Worm (Caenorhabditis elegans) whole organism, dauer: Measurements from ENCODE around the gene C15F1.8.

ENCODE experiments used
- unc-62 ChIP-seq: sonication (generic microtip); optimal IDR thresholded peaks from 2 replicates; lab custom pipeline; 2017; ENCODE audit warnings: missing biosample characterization, missing genetic modification reagents, missing genetic modification characterization

Gene C15F1.8

DNA sequence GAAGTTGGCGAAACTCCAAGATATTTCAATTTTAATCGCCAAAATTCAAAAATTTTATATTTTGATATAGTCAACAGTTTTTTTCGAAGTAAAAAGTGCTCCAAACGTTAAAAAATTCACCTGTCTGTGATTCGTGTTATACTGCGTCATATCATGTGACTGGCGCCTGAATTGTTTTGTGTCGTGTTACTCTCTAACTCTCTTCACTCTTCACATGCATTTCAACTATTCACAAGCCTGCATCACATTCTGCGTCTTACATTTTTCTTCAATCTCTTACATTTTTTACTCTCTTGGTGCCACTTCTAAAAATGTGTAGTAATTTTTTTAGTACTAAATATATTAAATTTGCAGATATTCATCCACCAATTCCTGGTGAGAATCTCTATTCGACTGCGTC, 49.2 kb downstream of the C15F1.8 start, which contains the start of gene flcn-1:
TSS of gene flcn-1 (plus strand) at position 348 of the 400 bp plus-strand sequence.
- no peak for TF ChIP-seq unc-62 (GFP tag; lab: Kevin White, UChicago)

DNA sequence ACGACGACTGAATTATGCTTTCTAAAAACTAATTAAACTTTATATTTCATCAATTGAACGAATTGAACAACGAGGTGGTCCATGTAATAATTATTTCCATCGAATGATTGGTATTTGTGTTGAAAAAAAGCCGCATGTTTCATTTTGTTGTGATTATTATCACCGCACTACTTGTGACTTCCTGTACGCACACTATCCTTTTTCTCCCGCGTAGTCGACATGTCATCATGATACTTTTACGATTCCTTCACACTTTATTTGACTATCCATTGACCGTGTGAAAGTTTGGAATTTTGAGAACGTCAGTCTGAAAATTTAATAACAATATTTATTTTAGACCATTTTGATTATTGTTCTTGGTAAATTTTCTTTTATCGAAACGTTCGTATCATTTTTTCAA, 50.0 kb downstream of the C15F1.8 start, which contains the start of gene F22D3.4:
TSS of gene F22D3.4 (minus strand) at position 1 of the 400 bp plus-strand sequence.
- TF ChIP-seq unc-62 (GFP tag; lab: Kevin White, UChicago): no peak

DNA sequence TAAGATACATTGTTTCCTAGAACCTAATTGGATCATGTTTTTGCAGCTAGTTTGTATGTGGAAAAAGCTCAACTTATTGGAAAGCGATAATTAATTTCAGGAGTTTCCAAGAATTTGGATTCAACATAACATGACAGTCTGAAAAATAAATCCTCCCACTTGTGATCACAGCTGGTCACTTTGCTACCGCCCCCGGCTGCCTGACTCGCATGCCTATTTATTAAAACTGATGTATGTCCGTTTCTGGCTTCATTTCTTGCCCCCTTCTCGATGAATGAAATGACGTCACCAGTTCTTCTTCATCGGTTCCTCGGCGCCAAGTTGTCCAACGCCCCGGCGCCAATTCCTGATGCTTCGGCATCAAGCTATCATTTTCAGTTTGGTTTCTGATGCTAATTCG, 50.6 kb downstream of the C15F1.8 start:
- TF ChIP-seq unc-62 (GFP tag; lab: Kevin White, UChicago): no peak

DNA sequence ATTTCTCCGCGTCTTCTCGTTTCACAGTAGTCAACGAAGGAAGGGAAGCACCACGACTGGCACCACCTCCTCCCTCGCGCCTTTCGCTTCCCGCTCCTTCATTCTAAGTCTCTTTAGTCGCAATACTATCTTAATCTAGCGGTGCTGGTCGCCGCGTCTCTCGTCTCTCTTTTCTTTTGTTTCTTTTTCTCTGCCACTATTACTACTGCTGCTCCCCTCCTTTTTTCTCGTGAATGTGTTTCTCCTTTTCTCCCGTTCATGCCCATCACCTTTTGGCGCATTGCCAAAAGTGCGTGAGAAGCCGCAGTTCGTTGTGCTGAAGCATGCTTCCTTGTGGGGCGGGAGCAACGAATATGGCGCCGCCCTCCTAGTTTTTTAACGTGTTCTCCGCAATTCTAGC, 51.1 kb downstream of the C15F1.8 start:
- TF ChIP-seq unc-62 (GFP tag; lab: Kevin White, UChicago): no peak

DNA sequence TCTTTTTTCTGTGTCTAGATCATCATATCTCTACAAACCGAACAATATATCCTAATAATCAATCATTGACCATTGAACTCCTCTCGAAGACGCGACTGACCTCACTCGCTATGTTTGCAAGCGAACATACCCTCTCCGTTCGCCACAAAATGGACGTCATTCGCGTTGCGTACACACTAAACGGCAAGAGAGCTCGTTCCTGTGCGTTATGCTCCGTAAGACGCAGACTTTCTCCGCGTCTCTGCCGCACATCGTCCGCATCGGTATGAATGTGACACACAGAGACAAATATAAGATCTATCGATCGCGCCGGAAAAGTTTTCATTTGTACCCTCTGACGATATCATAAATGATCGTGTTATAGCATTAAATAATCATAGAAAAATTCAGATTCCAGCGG, 51.6 kb downstream of the C15F1.8 start:
- no peak for TF ChIP-seq unc-62 (GFP tag; lab: Kevin White, UChicago)
